Fruit fly (Drosophila melanogaster) S2 (cell line): ENCODE measurements around the gene CG13361.

Experiments
- CG8478 ChIP-seq: fragments of >200 bp; optimal IDR thresholded peaks from 2 replicates; lab custom pipeline; 2018
- CTCF ChIP-seq, 2 experiments: fragments of >200 bp; optimal IDR thresholded peaks; 2 replicates each; lab custom pipeline; 2018

- TF ChIP-seq CG8478 (lab: Kevin White, UChicago) (no peak), CTCF (optimal IDR thresholded peaks at IDR 0.05; lab: Kevin White, UChicago) (no peak)
Observed at dm6 chrX:709495-709894, 44.0 kb downstream of the CG13361 start.
